Fruit fly (Drosophila melanogaster): ENCODE measurements around the gene rdo.

DNA sequence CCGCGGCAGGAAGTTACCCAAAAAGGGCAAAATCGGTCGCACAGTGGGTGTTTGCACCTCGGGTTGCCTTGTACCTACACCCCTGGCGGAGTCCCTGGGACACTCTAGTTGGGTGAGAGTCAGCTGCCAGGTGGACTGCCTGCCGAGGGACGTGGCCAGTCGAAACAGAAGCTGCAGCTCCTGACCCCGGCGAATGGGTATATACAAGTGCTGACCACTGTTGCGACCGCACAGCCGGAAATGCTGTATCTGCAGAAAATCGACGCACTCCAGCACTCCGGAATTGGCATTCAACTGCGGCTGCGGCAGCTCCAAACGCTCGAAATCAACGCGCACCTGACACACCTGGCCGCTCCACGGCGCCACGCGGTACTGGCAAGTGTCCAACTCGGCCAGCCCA lies 79.5 kb downstream of the rdo start:
- TF ChIP-seq CG5204 (GFP tag; optimal IDR thresholded peaks at IDR 0.05) (no peak), toe (GFP tag; optimal IDR thresholded peaks at IDR 0.05) (no peak), Clk (GFP tag; optimal IDR thresholded peaks at IDR 0.05) (no peak), cic (GFP tag; optimal IDR thresholded peaks at IDR 0.05) (no peak), CG7045 (GFP tag; optimal IDR thresholded peaks at IDR 0.05) (no peak), pad (GFP tag; optimal IDR thresholded peaks at IDR 0.05) (no peak)
